Fruit fly (Drosophila melanogaster) whole organism, pupa: ENCODE measurements around the gene CG14642.

Source experiments
- CG13204 ChIP-seq: fragments of 200-800 bp; sonication (Bioruptor generic); optimal IDR thresholded peaks from 2 replicates; lab custom pipeline; 2018; ENCODE audit warnings: missing biosample characterization, mild to moderate bottlenecking, missing genetic modification characterization, moderate library complexity
- CG17806 ChIP-seq: fragments of 200-800 bp; sonication (Bioruptor generic); optimal IDR thresholded peaks from 2 replicates; lab custom pipeline; 2018; ENCODE audit warnings: missing biosample characterization, mild to moderate bottlenecking, missing genetic modification characterization, moderate library complexity
- CG34367 ChIP-seq: fragments of 200-800 bp; sonication (Bioruptor generic); optimal IDR thresholded peaks from 2 replicates; lab custom pipeline; 2018; ENCODE audit warnings: missing biosample characterization, mild to moderate bottlenecking, missing genetic modification characterization
- CG4496 ChIP-seq: fragments of 200-800 bp; sonication (Bioruptor generic); IDR thresholded peaks from 3 replicates; pipeline ENCODE4 v1.3.6; 2022; ENCODE audit warnings: missing biosample characterization, missing genetic modification characterization
- CG8301 ChIP-seq: fragments of 200-800 bp; sonication (Bioruptor generic); optimal IDR thresholded peaks from 2 replicates; lab custom pipeline; 2018; ENCODE audit warnings: missing biosample characterization, mild to moderate bottlenecking, missing genetic modification characterization
- CG9948 ChIP-seq: fragments of 200-800 bp; sonication (Bioruptor generic); optimal IDR thresholded peaks from 2 replicates; lab custom pipeline; 2018; ENCODE audit warnings: missing biosample characterization, mild to moderate bottlenecking, missing genetic modification characterization, moderate library complexity
- EcR ChIP-seq: fragments of 200-800 bp; sonication (Bioruptor generic); optimal IDR thresholded peaks from 3 replicates; lab custom pipeline; 2019; ENCODE audit warnings: missing biosample characterization, missing genetic modification characterization, mild to moderate bottlenecking, moderate library complexity, missing genetic modification reagents
- gl ChIP-seq: fragments of 200-800 bp; sonication (Bioruptor generic); optimal IDR thresholded peaks from 2 replicates; lab custom pipeline; 2018; ENCODE audit warnings: missing biosample characterization, mild to moderate bottlenecking, missing genetic modification characterization
- rn ChIP-seq: fragments of 200-800 bp; sonication (Bioruptor generic); IDR thresholded peaks from 2 replicates; pipeline ENCODE4 v1.3.6; 2022; ENCODE audit warnings: missing biosample characterization, missing genetic modification characterization

DNA sequence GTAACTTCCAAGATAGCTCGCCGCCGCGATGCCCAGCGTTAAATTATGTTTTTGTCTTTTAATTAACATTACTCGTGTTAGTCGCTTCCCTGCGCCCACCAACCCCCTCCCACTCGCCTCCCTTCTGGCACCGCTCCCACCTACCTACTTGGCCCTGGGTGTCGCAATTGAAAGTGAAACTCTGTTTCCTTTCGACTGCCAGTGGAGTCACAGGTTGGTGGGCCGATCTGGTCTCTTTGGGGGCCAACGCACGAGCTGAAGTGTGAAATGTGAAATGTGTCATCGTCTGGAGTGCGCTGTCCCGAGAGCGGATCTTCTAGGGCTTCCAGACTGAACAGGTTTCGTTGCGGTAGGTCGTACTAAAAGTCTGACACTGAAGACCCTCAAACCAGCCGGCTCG lies 27.9 kb downstream of the CG14642 start:
- TF ChIP-seq CG17806 (tag; lab: Kevin White, UChicago) = no peak
- no peak for TF ChIP-seq CG34367
- no peak for TF ChIP-seq CG8301 (tag; lab: Kevin White, UChicago)
- TF ChIP-seq gl (tag; lab: Kevin White, UChicago) = peak; percentile 48
- peak; percentile 54 for TF ChIP-seq EcR (GFP tag; lab: Kevin White, UChicago)
- TF ChIP-seq CG4496 (GFP tag; lab: Robert Waterston, UW) = no peak
- no peak for TF ChIP-seq CG9948 (tag; lab: Kevin White, UChicago)
- TF ChIP-seq rn = no peak
- no peak for TF ChIP-seq CG13204 (GFP tag; lab: Kevin White, UChicago)
